Fruit fly (Drosophila melanogaster) whole organism, embryonic: ENCODE results near the gene pyd.

Source experiments
- CG10366 ChIP-seq: fragments of 200-800 bp; sonication (Bioruptor generic); IDR thresholded peaks from 2 replicates; pipeline ENCODE4 v1.3.6; 2022; ENCODE audit warnings: missing biosample characterization, missing genetic modification characterization
- CG11085 ChIP-seq: fragments of 200-800 bp; sonication (Bioruptor generic); IDR thresholded peaks from 2 replicates; pipeline ENCODE4 v1.3.6; 2022; ENCODE audit warnings: missing biosample characterization, missing genetic modification characterization
- CG11247 ChIP-seq: fragments of 200-800 bp; sonication (Bioruptor generic); IDR thresholded peaks from 2 replicates; pipeline ENCODE4 v1.3.6; 2022; ENCODE audit warnings: missing biosample characterization, missing genetic modification characterization
- CG1233 ChIP-seq: fragments of 200-800 bp; sonication (Bioruptor generic); optimal IDR thresholded peaks from 4 replicates; lab custom pipeline; 2018; ENCODE audit warnings: missing biosample characterization, mild to moderate bottlenecking, missing genetic modification characterization
- CG12769 ChIP-seq: fragments of 200-800 bp; sonication (Bioruptor generic); optimal IDR thresholded peaks from 2 replicates; lab custom pipeline; 2019; ENCODE audit warnings: missing biosample characterization, mild to moderate bottlenecking, missing genetic modification characterization, moderate library complexity
- CG13424 ChIP-seq: fragments of 200-800 bp; sonication (Bioruptor generic); optimal IDR thresholded peaks from 2 replicates; lab custom pipeline; 2019; ENCODE audit warnings: missing biosample characterization, mild to moderate bottlenecking, missing genetic modification characterization, moderate library complexity
- CG15073 ChIP-seq: fragments of 200-800 bp; sonication (Bioruptor generic); optimal IDR thresholded peaks from 2 replicates; lab custom pipeline; 2016; ENCODE audit warnings: missing biosample characterization, missing genetic modification characterization
- CG1647 ChIP-seq: fragments of 200-800 bp; sonication (Bioruptor generic); optimal IDR thresholded peaks from 3 replicates; lab custom pipeline; 2016; ENCODE audit warnings: missing biosample characterization, missing genetic modification characterization
- CG1792 ChIP-seq: fragments of 200-800 bp; sonication (Bioruptor generic); optimal IDR thresholded peaks from 2 replicates; lab custom pipeline; 2016; ENCODE audit warnings: missing biosample characterization, missing genetic modification characterization
- CG3407 ChIP-seq: fragments of 200-800 bp; sonication (Bioruptor generic); optimal IDR thresholded peaks from 2 replicates; lab custom pipeline; 2018; ENCODE audit warnings: missing biosample characterization, mild to moderate bottlenecking, missing genetic modification characterization
- CG3838 ChIP-seq: fragments of 200-800 bp; sonication (Bioruptor generic); optimal IDR thresholded peaks from 3 replicates; lab custom pipeline; 2016; ENCODE audit warnings: missing biosample characterization, missing genetic modification characterization
- CG5180 ChIP-seq: fragments of 200-800 bp; sonication (Bioruptor generic); optimal IDR thresholded peaks from 3 replicates; lab custom pipeline; 2017; ENCODE audit warnings: missing biosample characterization, missing genetic modification characterization, mild to moderate bottlenecking, moderate library complexity, missing genetic modification reagents
- CG8359 ChIP-seq: fragments of 200-800 bp; sonication (Bioruptor generic); optimal IDR thresholded peaks from 2 replicates; lab custom pipeline; 2017; ENCODE audit warnings: missing biosample characterization, mild to moderate bottlenecking, missing genetic modification characterization, borderline replicate concordance
- CG8765 ChIP-seq: fragments of 200-800 bp; sonication (Bioruptor generic); IDR thresholded peaks from 2 replicates; pipeline ENCODE4 v1.3.6; 2022; ENCODE audit warnings: missing biosample characterization, missing genetic modification characterization
- CG8924 ChIP-seq: fragments of 200-800 bp; optimal IDR thresholded peaks from 3 replicates; lab custom pipeline; 2019; ENCODE audit warnings: missing biosample characterization, mild to moderate bottlenecking, missing genetic modification characterization, moderate library complexity
- CHES-1-like ChIP-seq: fragments of 200-800 bp; sonication (Bioruptor generic); optimal IDR thresholded peaks from 2 replicates; lab custom pipeline; 2016; ENCODE audit warnings: missing biosample characterization, missing genetic modification characterization
- Chrac-16 ChIP-seq: fragments of 200-800 bp; sonication (Bioruptor generic); optimal IDR thresholded peaks from 3 replicates; lab custom pipeline; 2016; ENCODE audit warnings: missing biosample characterization, missing genetic modification characterization
- Doc3 ChIP-seq: fragments of 200-800 bp; sonication (Bioruptor generic); IDR thresholded peaks from 3 replicates; pipeline ENCODE4 v1.3.6; 2022; ENCODE audit warnings: missing biosample characterization, missing genetic modification characterization; ENCODE audit not compliant: partially characterized antibody
- Drgx ChIP-seq: fragments of 200-800 bp; sonication (Bioruptor generic); IDR thresholded peaks from 2 replicates; pipeline ENCODE4 v1.3.6; 2022; ENCODE audit warnings: missing biosample characterization, missing genetic modification characterization
- E2f1 ChIP-seq: fragments of 200-800 bp; sonication (Bioruptor generic); IDR thresholded peaks from 2 replicates; pipeline ENCODE4 v1.3.6; 2022; ENCODE audit warnings: missing biosample characterization, missing genetic modification characterization
- ERR ChIP-seq: fragments of 200-800 bp; sonication (Bioruptor generic); optimal IDR thresholded peaks from 2 replicates; lab custom pipeline; 2016; ENCODE audit warnings: missing biosample characterization, missing genetic modification characterization
- MBD-R2 ChIP-seq: fragments of 200-800 bp; sonication (Bioruptor generic); IDR thresholded peaks from 2 replicates; pipeline ENCODE4 v1.3.6; 2022; ENCODE audit warnings: missing biosample characterization, missing genetic modification characterization
- Max ChIP-seq: fragments of 200-800 bp; sonication (Bioruptor generic); optimal IDR thresholded peaks from 2 replicates; lab custom pipeline; 2016; ENCODE audit warnings: missing biosample characterization, mild to moderate bottlenecking, missing genetic modification characterization
- NK7.1 ChIP-seq: fragments of 200-800 bp; sonication (Bioruptor generic); optimal IDR thresholded peaks from 3 replicates; lab custom pipeline; 2016; ENCODE audit warnings: missing biosample characterization, missing genetic modification characterization
- Pdp1 ChIP-seq, 2 experiments: fragments of 200-800 bp; sonication (Bioruptor generic); optimal IDR thresholded peaks; 3 replicates each; lab custom pipeline; 2016; ENCODE audit warnings: missing biosample characterization in 2 of 2, missing genetic modification characterization in 2 of 2, mild to moderate bottlenecking in 1 of 2, moderate library complexity in 1 of 2
- Rx ChIP-seq: fragments of 200-800 bp; sonication (Bioruptor generic); IDR thresholded peaks from 2 replicates; pipeline ENCODE4 v1.3.6; 2022; ENCODE audit warnings: missing biosample characterization, missing genetic modification characterization
- Stat92E ChIP-seq, 3 experiments: fragments of >200 bp in 2 of 3; fragments of 200-800 bp in 1 of 3; sonication (Bioruptor generic) in 1 of 3; optimal IDR thresholded peaks; 2 replicates each; lab custom pipeline; 2017 to 2019; ENCODE audit warnings: missing biosample characterization in 3 of 3, missing genetic modification characterization in 3 of 3, mild to moderate bottlenecking in 1 of 3, moderate library complexity in 1 of 3
- ab ChIP-seq: fragments of 200-800 bp; sonication (Bioruptor generic); optimal IDR thresholded peaks from 2 replicates; lab custom pipeline; 2016; ENCODE audit warnings: missing biosample characterization, missing genetic modification characterization
- bbx ChIP-seq: fragments of 200-800 bp; sonication (Bioruptor generic); IDR thresholded peaks from 2 replicates; pipeline ENCODE4 v1.3.6; 2022; ENCODE audit warnings: missing biosample characterization, missing genetic modification characterization; ENCODE audit not compliant: partially characterized antibody
- chif ChIP-seq, 2 experiments: fragments of 200-800 bp; sonication (Bioruptor generic); optimal IDR thresholded peaks; 3 replicates each; lab custom pipeline; 2016; ENCODE audit warnings: missing biosample characterization in 2 of 2, missing genetic modification characterization in 2 of 2
- chm ChIP-seq: fragments of 200-800 bp; sonication (Bioruptor generic); IDR thresholded peaks from 2 replicates; pipeline ENCODE4 v1.3.6; 2022; ENCODE audit warnings: missing biosample characterization, missing genetic modification characterization
- croc ChIP-seq: fragments of 200-800 bp; sonication (Bioruptor generic); conservative IDR thresholded peaks from 3 replicates; pipeline ENCODE4 v1.3.6; 2022; ENCODE audit warnings: missing biosample characterization, missing genetic modification characterization
- dati ChIP-seq: fragments of 200-800 bp; sonication (Bioruptor generic); IDR thresholded peaks from 2 replicates; pipeline ENCODE4 v1.3.6; 2022; ENCODE audit warnings: missing biosample characterization, missing genetic modification characterization
- ems ChIP-seq: fragments of 200-800 bp; sonication (Bioruptor generic); optimal IDR thresholded peaks from 3 replicates; lab custom pipeline; 2016; ENCODE audit warnings: missing biosample characterization, missing genetic modification characterization
- eve ChIP-seq, 2 experiments: fragments of >200 bp; optimal IDR thresholded peaks; 2 replicates each; lab custom pipeline; 2017; ENCODE audit warnings: missing biosample characterization in 2 of 2, missing genetic modification characterization in 2 of 2
- fu2 ChIP-seq: fragments of 200-800 bp; sonication (Bioruptor generic); optimal IDR thresholded peaks from 2 replicates; lab custom pipeline; 2016; ENCODE audit warnings: missing biosample characterization, missing genetic modification characterization
- gro ChIP-seq: fragments of 200-800 bp; sonication (Bioruptor generic); optimal IDR thresholded peaks from 2 replicates; lab custom pipeline; 2016; ENCODE audit warnings: missing biosample characterization, missing genetic modification characterization
- gsb-n ChIP-seq: fragments of 200-800 bp; sonication (Bioruptor generic); optimal IDR thresholded peaks from 3 replicates; lab custom pipeline; 2018; ENCODE audit warnings: missing biosample characterization, mild to moderate bottlenecking, missing genetic modification characterization
- her ChIP-seq: fragments of 200-800 bp; sonication (Bioruptor generic); optimal IDR thresholded peaks from 2 replicates; lab custom pipeline; 2016; ENCODE audit warnings: missing biosample characterization, missing genetic modification characterization
- nau ChIP-seq: fragments of 200-800 bp; sonication (Bioruptor generic); optimal IDR thresholded peaks from 3 replicates; lab custom pipeline; 2017; ENCODE audit warnings: missing biosample characterization, mild to moderate bottlenecking, missing genetic modification characterization, missing genetic modification reagents
- nmo ChIP-seq: fragments of 200-800 bp; sonication (Bioruptor generic); optimal IDR thresholded peaks from 2 replicates; lab custom pipeline; 2018; ENCODE audit warnings: missing biosample characterization, mild to moderate bottlenecking, missing genetic modification characterization, moderate library complexity
- odd ChIP-seq: fragments of 200-800 bp; sonication (Bioruptor generic); optimal IDR thresholded peaks from 2 replicates; lab custom pipeline; 2017; ENCODE audit warnings: missing biosample characterization, mild to moderate bottlenecking, missing genetic modification characterization
- phol ChIP-seq: fragments of 200-800 bp; sonication (Bioruptor generic); optimal IDR thresholded peaks from 3 replicates; lab custom pipeline; 2018; ENCODE audit warnings: missing biosample characterization, mild to moderate bottlenecking, missing genetic modification characterization, moderate library complexity
- seq ChIP-seq: fragments of 200-800 bp; sonication (Bioruptor generic); IDR thresholded peaks from 2 replicates; pipeline ENCODE4 v1.3.6; 2022; ENCODE audit warnings: missing biosample characterization, missing genetic modification characterization
- sim ChIP-seq: fragments of 200-800 bp; sonication (Bioruptor generic); IDR thresholded peaks from 2 replicates; pipeline ENCODE4 v1.3.6; 2022; ENCODE audit warnings: missing biosample characterization, missing genetic modification characterization
- so ChIP-seq: fragments of 200-800 bp; sonication (Bioruptor generic); IDR thresholded peaks from 3 replicates; pipeline ENCODE4 v1.3.6; 2022; ENCODE audit warnings: missing biosample characterization, missing genetic modification characterization
- tap ChIP-seq: fragments of 200-800 bp; optimal IDR thresholded peaks from 3 replicates; lab custom pipeline; 2019; ENCODE audit warnings: missing biosample characterization, mild to moderate bottlenecking, missing genetic modification characterization, moderate library complexity
- tup ChIP-seq: fragments of 200-800 bp; sonication (Bioruptor generic); optimal IDR thresholded peaks from 2 replicates; lab custom pipeline; 2016; ENCODE audit warnings: missing biosample characterization, mild to moderate bottlenecking, missing genetic modification characterization, moderate library complexity
- zfh2 ChIP-seq: fragments of 200-800 bp; sonication (Bioruptor generic); optimal IDR thresholded peaks from 2 replicates; lab custom pipeline; 2016; ENCODE audit warnings: missing biosample characterization, missing genetic modification characterization

The pyd gene

dm6 chr3R:8945502-8946324 is 14.0 kb upstream of the pyd start:
- TF ChIP-seq phol (tag; lab: Kevin White, UChicago) (peak; percentile 89), dati (GFP tag; lab: Robert Waterston, UW) (no peak), seq (peak; percentile 83), Chrac-16 (GFP tag; lab: Kevin White, UChicago) (peak; percentile 55), her (GFP tag; lab: Kevin White, UChicago) (no peak), Doc3 (no peak), bbx (GFP tag; lab: Robert Waterston, UW) (peak; percentile 44; the same call in 1 of the 2 replicates), nmo (GFP tag; lab: Kevin White, UChicago) (peak; percentile 93), Rx (GFP tag; lab: Robert Waterston, UW) (peak; percentile 73), NK7.1 (GFP tag; lab: Kevin White, UChicago) (no peak), zfh2 (GFP tag; lab: Kevin White, UChicago) (peak; percentile 24), odd (GFP tag; lab: Kevin White, UChicago) (peak; percentile 87), CG10366 (GFP tag; lab: Robert Waterston, UW) (peak; percentile 82; the same call in 1 of the 2 replicates), nau (GFP tag; lab: Kevin White, UChicago) (peak; percentile 83), chm (no peak), Max (GFP tag; lab: Kevin White, UChicago) (peak; percentile 65), CHES-1-like (GFP tag; lab: Kevin White, UChicago) (no peak), gro (GFP tag; lab: Kevin White, UChicago) (peak; percentile 16), CG1233 (GFP tag; lab: Kevin White, UChicago) (peak; percentile 74), chif (GFP tag; optimal IDR thresholded peaks at IDR 0.05; lab: Kevin White, UChicago) (peak in 1 of 2 experiments; percentile 39), tap (tag; lab: Kevin White, UChicago) (peak; percentile 80), CG3407 (GFP tag; lab: Kevin White, UChicago) (peak; percentile 84), ab (GFP tag; lab: Kevin White, UChicago) (no peak), tup (GFP tag; lab: Kevin White, UChicago) (no peak), Stat92E (GFP tag; optimal IDR thresholded peaks at IDR 0.05; lab: Kevin White, UChicago) (peak in 1 of 3 experiments; percentile 80), CG12769 (tag; lab: Kevin White, UChicago) (peak; percentile 36), ERR (GFP tag; lab: Kevin White, UChicago) (no peak), sim (GFP tag; lab: Robert Waterston, UW) (0 out of 2 replicates have a peak, but pooled peaks have one; percentile 22), croc (GFP tag; lab: Robert Waterston, UW) (peak; percentile 81), CG8359 (GFP tag; lab: Kevin White, UChicago) (peak; percentile 54), CG5180 (GFP tag; lab: Kevin White, UChicago) (peak; percentile 73), Drgx (peak; percentile 89), so (peak; percentile 90), eve (GFP tag; optimal IDR thresholded peaks at IDR 0.05; lab: Kevin White, UChicago) (no peak), MBD-R2 (GFP tag; lab: Robert Waterston, UW) (peak; percentile 36; the same call in 1 of the 2 replicates), CG11085 (GFP tag; lab: Robert Waterston, UW) (no peak), CG8765 (GFP tag; lab: Robert Waterston, UW) (no peak), CG13424 (tag; lab: Kevin White, UChicago) (peak; percentile 93), E2f1 (peak; percentile 85), CG8924 (peak; percentile 90), CG1647 (GFP tag; lab: Kevin White, UChicago) (peak; percentile 32), gsb-n (tag; lab: Kevin White, UChicago) (peak; percentile 90), CG11247 (peak; percentile 64; the same call in 1 of the 2 replicates), fu2 (GFP tag; lab: Kevin White, UChicago) (no peak), Pdp1 (GFP tag; optimal IDR thresholded peaks at IDR 0.05; lab: Kevin White, UChicago) (peak; percentile 38 to 53), ems (GFP tag; lab: Kevin White, UChicago) (peak; percentile 33), CG1792 (GFP tag; lab: Kevin White, UChicago) (no peak), CG3838 (GFP tag; lab: Kevin White, UChicago) (peak; percentile 33), CG15073 (no peak)
